Worm (Caenorhabditis elegans) whole organism, late embryonic: ENCODE measurements around the gene F40F11.3.

Experiments used
- T23F11.4 ChIP-seq: fragments of 200-800 bp; sonication (Bioruptor generic); optimal IDR thresholded peaks from 2 replicates; lab custom pipeline; 2018; ENCODE audit warnings: mild to moderate bottlenecking, missing genetic modification characterization, missing compliant biosample characterization
- ceh-22 ChIP-seq: sonication (generic microtip); optimal IDR thresholded peaks from 2 replicates; lab custom pipeline; 2017; ENCODE audit warnings: missing biosample characterization, missing genetic modification characterization
- hlh-30 ChIP-seq: sonication (generic microtip); optimal IDR thresholded peaks from 2 replicates; lab custom pipeline; 2017; ENCODE audit warnings: antibody characterized with exemption, missing genetic modification characterization, missing compliant biosample characterization; ENCODE audit not compliant: insufficient read depth
- pag-3 ChIP-seq: sonication (generic microtip); optimal IDR thresholded peaks from 2 replicates; lab custom pipeline; 2016; ENCODE audit warnings: missing compliant biosample characterization, missing genetic modification characterization, borderline replicate concordance
- pha-4 ChIP-seq: fragments of 150-350 bp; optimal IDR thresholded peaks from 2 replicates; lab custom pipeline; 2018; ENCODE audit warnings: missing biosample characterization, missing genetic modification reagents, missing genetic modification characterization
- ttx-3 ChIP-seq: sonication (generic microtip); optimal IDR thresholded peaks from 2 replicates; lab custom pipeline; 2016; ENCODE audit warnings: missing genetic modification reagents, missing genetic modification characterization, missing compliant biosample characterization
- unc-3 ChIP-seq, 2 experiments: fragments of 200-800 bp in 1 of 2; sonication (Bioruptor generic) in 1 of 2; sonication (generic microtip) in 1 of 2; conservative IDR thresholded peaks in 1 of 2; optimal IDR thresholded peaks in 1 of 2; 2 replicates each; pipeline versions ENCODE4 v1.3.6 to Lab custom; 2016 to 2022; ENCODE audit warnings: missing compliant biosample characterization in 2 of 2, missing genetic modification characterization in 2 of 2, missing genetic modification reagents in 1 of 2
- zip-5 ChIP-seq: sonication (generic microtip); optimal IDR thresholded peaks from 2 replicates; lab custom pipeline; 2016; ENCODE audit warnings: missing genetic modification characterization, missing compliant biosample characterization

DNA sequence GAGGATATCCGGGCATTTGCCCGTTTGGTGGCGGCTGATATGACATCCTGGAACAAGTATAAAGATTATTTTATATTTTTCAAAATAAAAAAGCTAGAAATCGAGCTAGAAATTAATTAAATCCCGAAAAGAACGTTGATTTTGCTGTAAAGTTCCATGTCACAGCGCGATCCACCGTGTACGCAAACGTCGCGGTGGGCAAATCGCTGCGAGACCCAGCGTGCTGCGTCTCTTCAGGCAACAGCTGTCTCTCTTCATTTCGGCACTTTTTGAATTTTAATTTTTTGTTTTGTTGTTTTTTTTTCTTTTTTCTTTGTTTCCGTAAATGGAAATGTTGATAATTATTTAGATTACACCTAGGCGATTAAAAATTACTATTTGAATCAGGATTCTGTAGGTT, 27.7 kb downstream of the F40F11.3 start, which contains the start of gene sec-24.1:
- TF ChIP-seq pha-4 (tag; lab: Kevin White, UChicago) = no peak
- TF ChIP-seq ttx-3 (tag; lab: Kevin White, UChicago) = no peak
- no peak for TF ChIP-seq pag-3 (tag; lab: Kevin White, UChicago)
- no peak for TF ChIP-seq ceh-22
- no peak for TF ChIP-seq hlh-30
- no peak for TF ChIP-seq T23F11.4 (GFP tag; lab: Kevin White, UChicago)
- no peak for TF ChIP-seq zip-5
- no peak for TF ChIP-seq unc-3 (GFP tag; conservative IDR thresholded peaks at IDR 0.05; lab: Robert Waterston, UW)
- TF ChIP-seq unc-3 (tag; optimal IDR thresholded peaks at IDR 0.05; lab: Kevin White, UChicago) = no peak
